Worm (Caenorhabditis elegans) whole organism, young adult: ENCODE data around the gene F55C12.4.

ENCODE experiments used
- B0261.1 ChIP-seq: sonication (generic microtip); optimal IDR thresholded peaks from 2 replicates; lab custom pipeline; 2016; ENCODE audit warnings: mild to moderate bottlenecking, missing genetic modification characterization, moderate library complexity, missing compliant biosample characterization
- F23B12.7 ChIP-seq: sonication (generic microtip); optimal IDR thresholded peaks from 2 replicates; lab custom pipeline; 2017; ENCODE audit warnings: missing genetic modification characterization, mild to moderate bottlenecking, missing compliant biosample characterization, antibody characterized with exemption, moderate library complexity; ENCODE audit not compliant: insufficient read depth
- F49E8.2 ChIP-seq: sonication (generic microtip); optimal IDR thresholded peaks from 3 replicates; lab custom pipeline; 2017; ENCODE audit warnings: missing genetic modification characterization, mild to moderate bottlenecking, missing compliant biosample characterization, antibody characterized with exemption, moderate library complexity; ENCODE audit not compliant: insufficient read depth
- Y56A3A.18 ChIP-seq: fragments of 200-800 bp; sonication (Bioruptor generic); IDR thresholded peaks from 2 replicates; pipeline ENCODE4 v1.3.6; 2022; ENCODE audit warnings: missing genetic modification reagents, missing genetic modification characterization, missing compliant biosample characterization
- ceh-100 ChIP-seq: fragments of 200-800 bp; sonication (Bioruptor generic); IDR thresholded peaks from 2 replicates; pipeline ENCODE4 v1.3.6; 2022; ENCODE audit warnings: missing genetic modification reagents, missing genetic modification characterization, missing compliant biosample characterization
- dpl-1 ChIP-seq: fragments of 150-350 bp; optimal IDR thresholded peaks from 2 replicates; lab custom pipeline; 2014; ENCODE audit warnings: missing biosample characterization, missing genetic modification reagents, missing genetic modification characterization
- nhr-179 ChIP-seq: sonication (generic microtip); optimal IDR thresholded peaks from 2 replicates; lab custom pipeline; 2016; ENCODE audit warnings: mild to moderate bottlenecking, missing genetic modification characterization, missing compliant biosample characterization
- tlf-1 ChIP-seq: fragments of 200-800 bp; sonication (Bioruptor generic); optimal IDR thresholded peaks from 2 replicates; lab custom pipeline; 2018; ENCODE audit warnings: mild to moderate bottlenecking, missing genetic modification characterization, missing compliant biosample characterization
- zim-3 ChIP-seq: sonication (generic microtip); optimal IDR thresholded peaks from 2 replicates; lab custom pipeline; 2017; ENCODE audit warnings: mild to moderate bottlenecking, missing genetic modification characterization, moderate library complexity, missing compliant biosample characterization

DNA sequence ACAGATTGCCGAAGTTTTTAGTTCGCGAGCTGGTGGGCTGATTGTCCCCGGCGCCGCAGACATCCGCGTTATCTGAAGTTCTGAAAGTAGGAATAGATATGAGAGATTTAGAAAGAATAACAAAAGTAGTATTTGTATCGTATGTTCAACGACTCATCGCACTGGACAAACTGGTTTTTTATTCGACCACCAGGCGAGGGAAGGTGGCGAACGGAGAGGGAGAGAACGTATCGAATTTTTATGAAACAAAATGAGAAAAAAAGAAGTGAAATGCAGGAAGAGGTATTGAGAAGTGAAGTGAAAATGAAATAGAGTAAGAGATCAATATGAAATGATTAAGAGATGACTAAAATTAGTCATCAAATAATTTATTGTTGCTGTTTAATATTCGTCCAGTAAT is 30.9 kb downstream of the F55C12.4 start, which contains the start of gene tbc-2:
- no peak for TF ChIP-seq dpl-1 (GFP tag; lab: Kevin White, UChicago)
- TF ChIP-seq nhr-179 (tag; lab: Kevin White, UChicago): no peak
- TF ChIP-seq F23B12.7 (tag; lab: Kevin White, UChicago): no peak
- TF ChIP-seq B0261.1 (tag; lab: Kevin White, UChicago): no peak
- TF ChIP-seq ceh-100 (GFP tag; lab: Robert Waterston, UW): no peak
- no peak for TF ChIP-seq tlf-1 (GFP tag; lab: Kevin White, UChicago)
- no peak for TF ChIP-seq zim-3
- no peak for TF ChIP-seq Y56A3A.18 (GFP tag; lab: Robert Waterston, UW)
- TF ChIP-seq F49E8.2: no peak
